Worm (Caenorhabditis elegans) whole organism, dauer: ENCODE data around the gene C34C12.8.
"Not testable (repeated sequence)": the region's sequence is repeated elsewhere in the genome, so short reads cannot be mapped to it uniquely, and the experiment has no call there.

Experiments
- unc-62 ChIP-seq: sonication (generic microtip); optimal IDR thresholded peaks from 2 replicates; lab custom pipeline; 2017; ENCODE audit warnings: missing biosample characterization, missing genetic modification reagents, missing genetic modification characterization

C34C12.8 gene

ce11 chrIII:3454045-3454444, 6.2 kb upstream of the C34C12.8 start, which contains the start of gene C34C12.1:
Gene C34C12.1 (plus strand): TSS chrIII:3454345.
- TF ChIP-seq unc-62 (GFP tag; lab: Kevin White, UChicago) = not testable (repeated sequence)

- no peak for TF ChIP-seq unc-62 (GFP tag; lab: Kevin White, UChicago)
These were observed 4.0 kb upstream of the C34C12.8 start for ce11 chrIII:3456226-3456625.

ce11 chrIII:3461403-3461802, 1.2 kb downstream of the C34C12.8 start, which contains the start of gene pph-6:
Gene pph-6 (plus strand): TSS chrIII:3461703.
- no peak for TF ChIP-seq unc-62 (GFP tag; lab: Kevin White, UChicago)

ce11 chrIII:3467013-3467412, 6.8 kb downstream of the C34C12.8 start:
- TF ChIP-seq unc-62 (GFP tag; lab: Kevin White, UChicago) = no peak

- TF ChIP-seq unc-62 (GFP tag; lab: Kevin White, UChicago) = no peak
These were observed 8.2 kb downstream of the C34C12.8 start for ce11 chrIII:3468384-3468783.

- TF ChIP-seq unc-62 (GFP tag; lab: Kevin White, UChicago) = no peak
These were observed 9.4 kb downstream of the C34C12.8 start, which contains the start of gene smim-14 for ce11 chrIII:3469646-3470045. Gene smim-14 (minus strand): TSS chrIII:3469746.

- no peak for TF ChIP-seq unc-62 (GFP tag; lab: Kevin White, UChicago)
These were observed 10.2 kb downstream of the C34C12.8 start for ce11 chrIII:3470433-3470832.

- TF ChIP-seq unc-62 (GFP tag; lab: Kevin White, UChicago) = no peak
These were observed 10.8 kb downstream of the C34C12.8 start for ce11 chrIII:3470973-3471372.

ce11 chrIII:3471403-3472053, 11.3 kb downstream of the C34C12.8 start, which contains the start of gene rsu-1:
Gene rsu-1 (plus strand): TSS chrIII:3472003.
- TF ChIP-seq unc-62 (GFP tag; lab: Kevin White, UChicago) = no peak

- TF ChIP-seq unc-62 (GFP tag; lab: Kevin White, UChicago) = no peak
These were observed 14.8 kb downstream of the C34C12.8 start for ce11 chrIII:3475014-3475413.

ce11 chrIII:3475497-3475896, 15.3 kb downstream of the C34C12.8 start, which contains the start of gene C34C12.9:
Gene C34C12.9 (minus strand): TSS chrIII:3475512.
- no peak for TF ChIP-seq unc-62 (GFP tag; lab: Kevin White, UChicago)

- no peak for TF ChIP-seq unc-62 (GFP tag; lab: Kevin White, UChicago)
These were observed 16.0 kb downstream of the C34C12.8 start for ce11 chrIII:3476245-3476644.

- no peak for TF ChIP-seq unc-62 (GFP tag; lab: Kevin White, UChicago)
These were observed 17.2 kb downstream of the C34C12.8 start for ce11 chrIII:3477375-3477774.

- TF ChIP-seq unc-62 (GFP tag; lab: Kevin White, UChicago) = no peak
These were observed 18.7 kb downstream of the C34C12.8 start for ce11 chrIII:3478795-3479398.

ce11 chrIII:3480236-3480635, 20.0 kb downstream of the C34C12.8 start:
- no peak for TF ChIP-seq unc-62 (GFP tag; lab: Kevin White, UChicago)

- no peak for TF ChIP-seq unc-62 (GFP tag; lab: Kevin White, UChicago)
These were observed 20.7 kb downstream of the C34C12.8 start for ce11 chrIII:3480950-3481349.

ce11 chrIII:3482291-3482690, 22.1 kb downstream of the C34C12.8 start, which contains the start of gene C34C12.6:
Gene C34C12.6 (plus strand): TSS chrIII:3482591.
- no peak for TF ChIP-seq unc-62 (GFP tag; lab: Kevin White, UChicago)
